Worm (Caenorhabditis elegans) whole organism, L4/young adult: ENCODE data around the gene srx-54.

Experiments
- W03F9.2 ChIP-seq: fragments of 150-350 bp; optimal IDR thresholded peaks from 2 replicates; lab custom pipeline; 2014; ENCODE audit warnings: missing biosample characterization, missing genetic modification characterization
- dao-5 ChIP-seq: sonication (generic microtip); optimal IDR thresholded peaks from 2 replicates; lab custom pipeline; 2016; ENCODE audit warnings: missing genotype, missing genetic modification characterization, moderate library complexity, missing compliant biosample characterization
- him-1 ChIP-seq: sonication (generic microtip); optimal IDR thresholded peaks from 2 replicates; lab custom pipeline; 2016; ENCODE audit warnings: missing genotype, missing genetic modification reagents, missing genetic modification characterization, missing compliant biosample characterization

ce11 chrV:17019690-17020089, 44.7 kb downstream of the srx-54 start, which contains the start of gene F49H6.17:
- TF ChIP-seq him-1 (tag; lab: Kevin White, UChicago) (no peak), dao-5 (tag; lab: Kevin White, UChicago) (no peak), W03F9.2 (no peak)
